Fruit fly (Drosophila melanogaster) whole organism, embryonic: ENCODE data around the gene Arv1.

Experiments
- Adf1 ChIP-seq: fragments of 200-800 bp; sonication (Bioruptor generic); IDR thresholded peaks from 2 replicates; pipeline ENCODE4 v1.3.6; 2022; ENCODE audit warnings: missing biosample characterization, missing genetic modification characterization
- BtbVII ChIP-seq: fragments of 200-800 bp; sonication (Bioruptor generic); optimal IDR thresholded peaks from 3 replicates; lab custom pipeline; 2017; ENCODE audit warnings: missing biosample characterization, mild to moderate bottlenecking, missing genetic modification characterization
- CG1024 ChIP-seq: fragments of 200-800 bp; sonication (Bioruptor generic); IDR thresholded peaks from 2 replicates; pipeline ENCODE4 v1.3.6; 2022; ENCODE audit warnings: missing biosample characterization, missing genetic modification characterization
- CG11398 ChIP-seq: fragments of 200-800 bp; sonication (Bioruptor generic); optimal IDR thresholded peaks from 2 replicates; lab custom pipeline; 2016; ENCODE audit warnings: missing biosample characterization, missing genetic modification characterization
- CG13123 ChIP-seq: fragments of 200-800 bp; sonication (Bioruptor generic); optimal IDR thresholded peaks from 2 replicates; lab custom pipeline; 2016; ENCODE audit warnings: missing biosample characterization, missing genetic modification characterization
- CG13287 ChIP-seq: fragments of 200-800 bp; sonication (Bioruptor generic); IDR thresholded peaks from 2 replicates; pipeline ENCODE4 v1.3.6; 2022; ENCODE audit warnings: missing biosample characterization, missing genetic modification characterization; ENCODE audit not compliant: partially characterized antibody
- CG14014 ChIP-seq: fragments of 200-800 bp; sonication (Bioruptor generic); IDR thresholded peaks from 2 replicates; pipeline ENCODE4 v1.3.6; 2022; ENCODE audit warnings: missing biosample characterization, missing genetic modification characterization
- CG15514 ChIP-seq: fragments of 200-800 bp; sonication (Bioruptor generic); optimal IDR thresholded peaks from 3 replicates; lab custom pipeline; 2017; ENCODE audit warnings: missing biosample characterization, missing genetic modification characterization, mild to moderate bottlenecking, moderate library complexity, missing genetic modification reagents
- CG16813 ChIP-seq: fragments of 200-800 bp; sonication (Bioruptor generic); IDR thresholded peaks from 3 replicates; pipeline ENCODE4 v1.3.6; 2022; ENCODE audit warnings: missing biosample characterization, missing genetic modification characterization; ENCODE audit not compliant: partially characterized antibody
- CG16815 ChIP-seq: fragments of 200-800 bp; sonication (Bioruptor generic); optimal IDR thresholded peaks from 3 replicates; lab custom pipeline; 2017; ENCODE audit warnings: missing biosample characterization, mild to moderate bottlenecking, missing genetic modification characterization
- CG17385 ChIP-seq: fragments of 200-800 bp; sonication (Bioruptor generic); optimal IDR thresholded peaks from 3 replicates; lab custom pipeline; 2018; ENCODE audit warnings: missing biosample characterization, mild to moderate bottlenecking, missing genetic modification characterization
- CG2129 ChIP-seq: fragments of 200-800 bp; sonication (Bioruptor generic); IDR thresholded peaks from 2 replicates; pipeline ENCODE4 v1.3.6; 2022; ENCODE audit warnings: missing biosample characterization, missing genetic modification characterization; ENCODE audit not compliant: partially characterized antibody
- CG32532 ChIP-seq: fragments of 200-800 bp; sonication (Bioruptor generic); IDR thresholded peaks from 2 replicates; pipeline ENCODE4 v1.3.6; 2022; ENCODE audit warnings: missing biosample characterization, missing genetic modification characterization
- CG4360 ChIP-seq: fragments of 200-800 bp; sonication (Bioruptor generic); IDR thresholded peaks from 2 replicates; pipeline ENCODE4 v1.3.6; 2022; ENCODE audit warnings: missing biosample characterization, missing genetic modification characterization
- CG7963 ChIP-seq: fragments of 200-800 bp; sonication (Bioruptor generic); IDR thresholded peaks from 3 replicates; pipeline ENCODE4 v1.3.6; 2022; ENCODE audit warnings: missing biosample characterization, missing genetic modification characterization; ENCODE audit not compliant: partially characterized antibody
- CG7987 ChIP-seq: fragments of 200-800 bp; sonication (Bioruptor generic); optimal IDR thresholded peaks from 2 replicates; lab custom pipeline; 2018; ENCODE audit warnings: missing biosample characterization, mild to moderate bottlenecking, missing genetic modification characterization, moderate library complexity
- CG8944 ChIP-seq: fragments of 200-800 bp; sonication (Bioruptor generic); optimal IDR thresholded peaks from 3 replicates; lab custom pipeline; 2016; ENCODE audit warnings: missing biosample characterization, missing genetic modification characterization
- CG9932 ChIP-seq: fragments of 200-800 bp; sonication (Bioruptor generic); IDR thresholded peaks from 2 replicates; pipeline ENCODE4 v1.3.6; 2022; ENCODE audit warnings: missing biosample characterization, missing genetic modification characterization
- Doc2 ChIP-seq: fragments of 200-800 bp; sonication (Bioruptor generic); IDR thresholded peaks from 2 replicates; pipeline ENCODE4 v1.3.6; 2022; ENCODE audit warnings: missing biosample characterization, missing genetic modification characterization
- Dp ChIP-seq: fragments of 200-800 bp; sonication (Bioruptor generic); optimal IDR thresholded peaks from 2 replicates; lab custom pipeline; 2018; ENCODE audit warnings: missing biosample characterization, mild to moderate bottlenecking, missing genetic modification characterization, moderate library complexity
- ERR ChIP-seq: fragments of 200-800 bp; sonication (Bioruptor generic); optimal IDR thresholded peaks from 2 replicates; lab custom pipeline; 2016; ENCODE audit warnings: missing biosample characterization, missing genetic modification characterization
- Fer1 ChIP-seq: fragments of 200-800 bp; sonication (Bioruptor generic); optimal IDR thresholded peaks from 2 replicates; lab custom pipeline; 2017; ENCODE audit warnings: missing biosample characterization, mild to moderate bottlenecking, missing genetic modification characterization
- Fer2 ChIP-seq: fragments of 200-800 bp; sonication (Bioruptor generic); optimal IDR thresholded peaks from 2 replicates; lab custom pipeline; 2018; ENCODE audit warnings: missing biosample characterization, mild to moderate bottlenecking, missing genetic modification characterization, moderate library complexity
- Lhr ChIP-seq: fragments of 200-800 bp; sonication (Bioruptor generic); optimal IDR thresholded peaks from 3 replicates; lab custom pipeline; 2017; ENCODE audit warnings: mild to moderate bottlenecking, missing biosample characterization, missing genetic modification reagents, missing genetic modification characterization
- Meics ChIP-seq: fragments of 200-800 bp; sonication (Bioruptor generic); optimal IDR thresholded peaks from 2 replicates; lab custom pipeline; 2017; ENCODE audit warnings: missing biosample characterization, mild to moderate bottlenecking, missing genetic modification characterization
- NC2α ChIP-seq: fragments of 200-800 bp; sonication (Bioruptor generic); optimal IDR thresholded peaks from 2 replicates; lab custom pipeline; 2016; ENCODE audit warnings: missing biosample characterization, missing genetic modification characterization
- Poxn ChIP-seq: fragments of 200-800 bp; sonication (Bioruptor generic); IDR thresholded peaks from 2 replicates; pipeline ENCODE4 v1.3.6; 2022; ENCODE audit warnings: missing biosample characterization, missing genetic modification characterization
- Stat92E ChIP-seq, 3 experiments: fragments of >200 bp in 2 of 3; fragments of 200-800 bp in 1 of 3; sonication (Bioruptor generic) in 1 of 3; optimal IDR thresholded peaks; 2 replicates each; lab custom pipeline; 2017 to 2019; ENCODE audit warnings: missing biosample characterization in 3 of 3, missing genetic modification characterization in 3 of 3, mild to moderate bottlenecking in 1 of 3, moderate library complexity in 1 of 3
- ase ChIP-seq: fragments of 200-800 bp; sonication (Bioruptor generic); IDR thresholded peaks from 3 replicates; pipeline ENCODE4 v1.3.6; 2022; ENCODE audit warnings: missing biosample characterization, missing genetic modification characterization
- cato ChIP-seq: fragments of 200-800 bp; sonication (Bioruptor generic); optimal IDR thresholded peaks from 2 replicates; lab custom pipeline; 2016; ENCODE audit warnings: missing biosample characterization, missing genetic modification characterization, borderline replicate concordance
- fd102C ChIP-seq: fragments of 200-800 bp; sonication (Bioruptor generic); optimal IDR thresholded peaks from 2 replicates; lab custom pipeline; 2018; ENCODE audit warnings: missing biosample characterization, mild to moderate bottlenecking, missing genetic modification characterization, moderate library complexity
- fd3F ChIP-seq: fragments of 200-800 bp; sonication (Bioruptor generic); optimal IDR thresholded peaks from 2 replicates; lab custom pipeline; 2018; ENCODE audit warnings: missing biosample characterization, mild to moderate bottlenecking, missing genetic modification characterization, moderate library complexity
- fd64A ChIP-seq: fragments of 200-800 bp; sonication (Bioruptor generic); optimal IDR thresholded peaks from 3 replicates; lab custom pipeline; 2018; ENCODE audit warnings: missing biosample characterization, mild to moderate bottlenecking, missing genetic modification characterization
- gfzf ChIP-seq: fragments of 200-800 bp; sonication (Bioruptor generic); optimal IDR thresholded peaks from 2 replicates; lab custom pipeline; 2016; ENCODE audit warnings: missing biosample characterization, mild to moderate bottlenecking, missing genetic modification characterization, moderate library complexity
- ham ChIP-seq: fragments of 200-800 bp; sonication (Bioruptor generic); IDR thresholded peaks from 2 replicates; pipeline ENCODE4 v1.3.6; 2022; ENCODE audit warnings: missing biosample characterization, missing genetic modification characterization
- hb ChIP-seq: fragments of 200-800 bp; sonication (Bioruptor generic); IDR thresholded peaks from 3 replicates; pipeline ENCODE4 v1.3.6; 2022; ENCODE audit warnings: missing biosample characterization, missing genetic modification characterization; ENCODE audit not compliant: partially characterized antibody
- insv ChIP-seq, 2 experiments: fragments of 200-800 bp; sonication (Bioruptor generic); optimal IDR thresholded peaks; 3 replicates each; lab custom pipeline; 2016 to 2018; ENCODE audit warnings: missing biosample characterization in 2 of 2, missing genetic modification characterization in 2 of 2
- lilli ChIP-seq: fragments of 200-800 bp; sonication (Bioruptor generic); optimal IDR thresholded peaks from 3 replicates; lab custom pipeline; 2016; ENCODE audit warnings: missing biosample characterization, missing genetic modification characterization
- nerfin-1 ChIP-seq: fragments of 200-800 bp; sonication (Bioruptor generic); optimal IDR thresholded peaks from 3 replicates; lab custom pipeline; 2019; ENCODE audit warnings: missing biosample characterization, mild to moderate bottlenecking, missing genetic modification characterization, moderate library complexity
- onecut ChIP-seq: fragments of 200-800 bp; sonication (Bioruptor generic); IDR thresholded peaks from 2 replicates; pipeline ENCODE4 v1.3.6; 2022; ENCODE audit warnings: missing biosample characterization, missing genetic modification characterization
- otp ChIP-seq: fragments of 200-800 bp; sonication (Bioruptor generic); IDR thresholded peaks from 3 replicates; pipeline ENCODE4, ENCODE4 v1.3.6; 2022; ENCODE audit warnings: missing biosample characterization, missing genetic modification characterization
- pan ChIP-seq, 4 experiments: fragments of >200 bp in 3 of 4; fragments of 200-800 bp in 1 of 4; sonication (Bioruptor generic) in 1 of 4; optimal IDR thresholded peaks in 3 of 4; IDR thresholded peaks in 1 of 4; 2 replicates each; pipeline versions ENCODE4 v1.3.6 to Lab custom; 2017 to 2022; ENCODE audit warnings: missing biosample characterization in 2 of 4, missing genetic modification characterization in 2 of 4, mixed read lengths in 1 of 4
- pum ChIP-seq: fragments of 200-800 bp; sonication (Bioruptor generic); optimal IDR thresholded peaks from 2 replicates; lab custom pipeline; 2016; ENCODE audit warnings: missing biosample characterization, missing genetic modification characterization
- run ChIP-seq: fragments of 200-800 bp; sonication (Bioruptor generic); optimal IDR thresholded peaks from 3 replicates; lab custom pipeline; 2018; ENCODE audit warnings: missing biosample characterization, mild to moderate bottlenecking, missing genetic modification characterization
- sd ChIP-seq: fragments of 200-800 bp; sonication (Bioruptor generic); optimal IDR thresholded peaks from 3 replicates; lab custom pipeline; 2018; ENCODE audit warnings: missing biosample characterization, mild to moderate bottlenecking, missing genetic modification characterization, moderate library complexity
- sisA ChIP-seq: fragments of 200-800 bp; sonication (Bioruptor generic); IDR thresholded peaks from 2 replicates; pipeline ENCODE4 v1.3.6; 2022; ENCODE audit warnings: missing biosample characterization, missing genetic modification characterization
- sna ChIP-seq: fragments of 200-800 bp; sonication (Bioruptor generic); IDR thresholded peaks from 2 replicates; pipeline ENCODE4 v1.3.6; 2022; ENCODE audit warnings: missing biosample characterization, missing genetic modification characterization; ENCODE audit not compliant: partially characterized antibody
- tna ChIP-seq: fragments of 200-800 bp; sonication (Bioruptor generic); IDR thresholded peaks from 2 replicates; pipeline ENCODE4 v1.3.6; 2022; ENCODE audit warnings: missing biosample characterization, missing genetic modification characterization; ENCODE audit not compliant: partially characterized antibody
- toy ChIP-seq: fragments of 200-800 bp; sonication (Bioruptor generic); IDR thresholded peaks from 2 replicates; pipeline ENCODE4 v1.3.6; 2022; ENCODE audit warnings: missing biosample characterization, missing genetic modification characterization

Gene Arv1

dm6 chr3L:21568848-21569372 lies 39.8 kb upstream of the Arv1 start, which contains the start of the genes CRIF and SMC5 (continued):
- TF ChIP-seq fd3F (GFP tag; lab: Kevin White, UChicago) (peak; percentile 54), Fer1 (peak; percentile 44), CG7987 (GFP tag; lab: Kevin White, UChicago) (no peak), Meics (GFP tag; lab: Kevin White, UChicago) (no peak), CG9932 (GFP tag; lab: Robert Waterston, UW) (peak; percentile 82), CG1024 (GFP tag; lab: Robert Waterston, UW) (no peak), BtbVII (no peak), CG14014 (peak; percentile 52; the same call in 1 of the 2 replicates), sna (GFP tag; lab: Robert Waterston, UW) (no peak), tna (GFP tag; lab: Robert Waterston, UW) (no peak), Dp (peak; percentile 57), CG15514 (GFP tag; lab: Kevin White, UChicago) (peak; percentile 55), CG2129 (GFP tag; lab: Robert Waterston, UW) (no peak), run (tag; lab: Kevin White, UChicago) (no peak), nerfin-1 (tag; lab: Kevin White, UChicago) (peak; percentile 42), ERR (GFP tag; lab: Kevin White, UChicago) (peak; percentile 14), fd64A (GFP tag; lab: Kevin White, UChicago) (no peak), onecut (GFP tag; lab: Robert Waterston, UW) (no peak; the same call in none of the 2 replicates), Lhr (peak; percentile 24), CG32532 (GFP tag; lab: Robert Waterston, UW) (no peak), CG8944 (peak; percentile 60), CG13287 (GFP tag; lab: Robert Waterston, UW) (no peak; the same call in 1 of the 2 replicates), Fer2 (peak; percentile 52), NC2α (no peak), CG16813 (GFP tag; lab: Robert Waterston, UW) (0 out of 3 replicates have a peak, but pooled peaks have one; percentile 30), gfzf (GFP tag; lab: Kevin White, UChicago) (peak; percentile 18), pum (GFP tag; lab: Kevin White, UChicago) (peak; percentile 50), CG11398 (GFP tag; lab: Kevin White, UChicago) (no peak), Doc2 (GFP tag; lab: Robert Waterston, UW) (no peak), cato (GFP tag; lab: Kevin White, UChicago) (no peak), ase (GFP tag; lab: Robert Waterston, UW) (no peak), Stat92E (GFP tag; optimal IDR thresholded peaks at IDR 0.05; lab: Kevin White, UChicago) (peak in 1 of 3 experiments; percentile 72), fd102C (GFP tag; lab: Kevin White, UChicago) (no peak), Poxn (GFP tag; lab: Robert Waterston, UW) (no peak), insv (GFP tag; optimal IDR thresholded peaks at IDR 0.05; lab: Kevin White, UChicago) (peak in 1 of 2 experiments; percentile 16), sd (tag; lab: Kevin White, UChicago) (no peak), CG7963 (no peak), Adf1 (no peak), otp (GFP tag; lab: Robert Waterston, UW) (no peak), CG17385 (no peak), toy (no peak), lilli (GFP tag; lab: Kevin White, UChicago) (peak; percentile 88), pan (optimal IDR thresholded peaks at IDR 0.05; lab: Kevin White, UChicago) (no peak), pan (GFP tag; optimal IDR thresholded peaks at IDR 0.05 in 1 of 2, IDR thresholded peaks at IDR 0.05 in 1 of 2) (peak in 1 of 2 experiments; percentile 53), hb (GFP tag; lab: Robert Waterston, UW) (no peak), sisA (GFP tag; lab: Robert Waterston, UW) (no peak; the same call in none of the 2 replicates), CG4360 (GFP tag; lab: Robert Waterston, UW) (no peak), CG13123 (GFP tag; lab: Kevin White, UChicago) (no peak), ham (GFP tag; lab: Robert Waterston, UW) (no peak), CG16815 (GFP tag; lab: Kevin White, UChicago) (peak; percentile 54)
